Worm (Caenorhabditis elegans) whole organism, L2 larva: ENCODE data around the gene T28D6.5.

Experiments
- C34F6.9 ChIP-seq: fragments of 150-350 bp; optimal IDR thresholded peaks from 2 replicates; lab custom pipeline; 2014; ENCODE audit warnings: missing biosample characterization, missing genetic modification characterization
- F13H6.1 ChIP-seq: sonication (generic microtip); optimal IDR thresholded peaks from 2 replicates; lab custom pipeline; 2016; ENCODE audit warnings: missing genetic modification characterization, missing compliant biosample characterization
- Y55F3AM.14 ChIP-seq: fragments of 200-800 bp; sonication (Bioruptor generic); optimal IDR thresholded peaks from 2 replicates; lab custom pipeline; 2018; ENCODE audit warnings: mild to moderate bottlenecking, missing genetic modification characterization, missing compliant biosample characterization
- aly-2 ChIP-seq: fragments of 150-350 bp; optimal IDR thresholded peaks from 2 replicates; lab custom pipeline; 2014; ENCODE audit warnings: missing biosample characterization, missing genetic modification characterization
- ama-1 ChIP-seq: fragments of 150-350 bp; optimal IDR thresholded peaks from 2 replicates; lab custom pipeline; 2018; ENCODE audit warnings: inconsistent platforms
- blmp-1 ChIP-seq: sonication (generic microtip); optimal IDR thresholded peaks from 2 replicates; lab custom pipeline; 2017; ENCODE audit warnings: missing genetic modification characterization, mild to moderate bottlenecking, missing compliant biosample characterization, antibody characterized with exemption, moderate library complexity; ENCODE audit not compliant: insufficient read depth
- ceh-16 ChIP-seq: fragments of 150-350 bp; optimal IDR thresholded peaks from 2 replicates; lab custom pipeline; 2014; ENCODE audit warnings: missing biosample characterization, missing genetic modification characterization
- ceh-82 ChIP-seq: fragments of 150-350 bp; optimal IDR thresholded peaks from 2 replicates; lab custom pipeline; 2014; ENCODE audit warnings: missing biosample characterization, missing genetic modification characterization
- crh-2 ChIP-seq: sonication (generic microtip); optimal IDR thresholded peaks from 2 replicates; lab custom pipeline; 2017; ENCODE audit warnings: missing biosample characterization, missing genetic modification characterization
- dmd-4 ChIP-seq: sonication (generic microtip); optimal IDR thresholded peaks from 2 replicates; lab custom pipeline; 2017; ENCODE audit warnings: missing biosample characterization, missing genetic modification characterization
- elt-1 ChIP-seq: fragments of 150-350 bp; optimal IDR thresholded peaks from 2 replicates; lab custom pipeline; 2014; ENCODE audit warnings: missing biosample characterization, missing genetic modification characterization
- elt-3 ChIP-seq: sonication (generic microtip); optimal IDR thresholded peaks from 2 replicates; lab custom pipeline; 2017; ENCODE audit warnings: missing biosample characterization, missing genetic modification characterization
- fos-1 ChIP-seq: fragments of 150-350 bp; optimal IDR thresholded peaks from 2 replicates; lab custom pipeline; 2014; ENCODE audit warnings: missing biosample characterization, missing genetic modification characterization
- gmeb-1 ChIP-seq: fragments of 150-350 bp; optimal IDR thresholded peaks from 2 replicates; lab custom pipeline; 2014; ENCODE audit warnings: missing biosample characterization, missing genetic modification characterization
- lin-13 ChIP-seq: fragments of 150-350 bp; optimal IDR thresholded peaks from 2 replicates; lab custom pipeline; 2014; ENCODE audit warnings: missing biosample characterization, missing genetic modification reagents, missing genetic modification characterization
- lin-39 ChIP-seq: fragments of 150-350 bp; optimal IDR thresholded peaks from 2 replicates; lab custom pipeline; 2014; ENCODE audit warnings: missing biosample characterization, missing genetic modification reagents, missing genetic modification characterization
- lsy-2 ChIP-seq, 2 experiments: fragments of 150-350 bp in 1 of 2; sonication (generic microtip) in 1 of 2; optimal IDR thresholded peaks; 2 replicates each; lab custom pipeline; 2014 to 2017; ENCODE audit warnings: missing biosample characterization in 2 of 2, missing genetic modification characterization in 2 of 2
- mbf-1 ChIP-seq: sonication (generic microtip); optimal IDR thresholded peaks from 2 replicates; lab custom pipeline; 2017; ENCODE audit warnings: missing biosample characterization, missing genetic modification characterization
- mdl-1 ChIP-seq, 2 experiments: fragments of 150-350 bp in 1 of 2; sonication (generic microtip) in 1 of 2; optimal IDR thresholded peaks; 2 replicates each; lab custom pipeline; 2017; ENCODE audit warnings: missing biosample characterization in 2 of 2, missing genetic modification characterization in 2 of 2
- nhr-10 ChIP-seq: sonication (generic microtip); optimal IDR thresholded peaks from 2 replicates; lab custom pipeline; 2017; ENCODE audit warnings: missing biosample characterization, missing genetic modification characterization
- nhr-11 ChIP-seq: fragments of 150-350 bp; optimal IDR thresholded peaks from 2 replicates; lab custom pipeline; 2014; ENCODE audit warnings: missing biosample characterization, missing genetic modification characterization
- nhr-12 ChIP-seq: fragments of 150-350 bp; optimal IDR thresholded peaks from 2 replicates; lab custom pipeline; 2014; ENCODE audit warnings: missing biosample characterization, missing genetic modification characterization
- nhr-129 ChIP-seq: fragments of 150-350 bp; optimal IDR thresholded peaks from 2 replicates; lab custom pipeline; 2014; ENCODE audit warnings: missing biosample characterization, missing genetic modification characterization
- nhr-21 ChIP-seq: fragments of 150-350 bp; optimal IDR thresholded peaks from 2 replicates; lab custom pipeline; 2014; ENCODE audit warnings: missing biosample characterization, missing genetic modification characterization
- nhr-23 ChIP-seq: fragments of 150-350 bp; optimal IDR thresholded peaks from 2 replicates; lab custom pipeline; 2014; ENCODE audit warnings: missing biosample characterization, missing genetic modification reagents, missing genetic modification characterization
- nhr-237 ChIP-seq: fragments of 150-350 bp; optimal IDR thresholded peaks from 2 replicates; lab custom pipeline; 2014; ENCODE audit warnings: missing biosample characterization, missing genetic modification characterization
- nhr-25 ChIP-seq: fragments of 150-350 bp; sonication (generic microtip); optimal IDR thresholded peaks from 3 replicates; lab custom pipeline; 2014; ENCODE audit warnings: missing biosample characterization, missing genetic modification characterization
- nhr-6 ChIP-seq: fragments of 150-350 bp; optimal IDR thresholded peaks from 2 replicates; lab custom pipeline; 2014; ENCODE audit warnings: missing biosample characterization, missing genetic modification characterization
- nhr-77 ChIP-seq: fragments of 150-350 bp; optimal IDR thresholded peaks from 2 replicates; lab custom pipeline; 2014; ENCODE audit warnings: missing biosample characterization, missing genetic modification characterization
- peb-1 ChIP-seq: fragments of 150-350 bp; optimal IDR thresholded peaks from 2 replicates; lab custom pipeline; 2014; ENCODE audit warnings: missing biosample characterization, missing genetic modification characterization
- sem-4 ChIP-seq: fragments of 150-350 bp; optimal IDR thresholded peaks from 2 replicates; lab custom pipeline; 2014; ENCODE audit warnings: missing biosample characterization, missing genetic modification reagents, missing genetic modification characterization
- skn-1 ChIP-seq: sonication (generic microtip); optimal IDR thresholded peaks from 2 replicates; lab custom pipeline; 2017; ENCODE audit warnings: missing biosample characterization, missing genetic modification characterization
- sma-3 ChIP-seq: sonication (generic microtip); optimal IDR thresholded peaks from 2 replicates; lab custom pipeline; 2016; ENCODE audit warnings: missing genetic modification reagents, missing genetic modification characterization, missing compliant biosample characterization
- sma-9 ChIP-seq, 2 experiments: fragments of 150-350 bp in 1 of 2; sonication (generic microtip) in 1 of 2; optimal IDR thresholded peaks; 2 replicates each; lab custom pipeline; 2014 to 2016; ENCODE audit warnings: missing genetic modification characterization in 2 of 2, mild to moderate bottlenecking in 1 of 2, missing biosample characterization in 1 of 2, missing compliant biosample characterization in 1 of 2, missing genetic modification reagents in 1 of 2, moderate library complexity in 1 of 2
- snpc-4 ChIP-seq: fragments of 150-350 bp; optimal IDR thresholded peaks from 2 replicates; lab custom pipeline; 2014; ENCODE audit warnings: missing biosample characterization, missing genetic modification characterization
- unc-39 ChIP-seq: fragments of 150-350 bp; optimal IDR thresholded peaks from 2 replicates; lab custom pipeline; 2014; ENCODE audit warnings: missing biosample characterization, missing genetic modification characterization
- unc-55 ChIP-seq: fragments of 150-350 bp; sonication (generic microtip); optimal IDR thresholded peaks from 3 replicates; lab custom pipeline; 2014; ENCODE audit warnings: missing biosample characterization, missing genetic modification reagents, missing genetic modification characterization
- unc-62 ChIP-seq: fragments of 150-350 bp; optimal IDR thresholded peaks from 2 replicates; lab custom pipeline; 2014; ENCODE audit warnings: missing biosample characterization, missing genetic modification reagents, missing genetic modification characterization
- zag-1 ChIP-seq: fragments of 150-350 bp; optimal IDR thresholded peaks from 2 replicates; lab custom pipeline; 2014; ENCODE audit warnings: missing biosample characterization, missing genetic modification characterization
- ztf-1 ChIP-seq: fragments of 200-800 bp; sonication (Bioruptor generic); conservative IDR thresholded peaks from 2 replicates; pipeline ENCODE4 v1.3.6; 2022; ENCODE audit warnings: missing genetic modification characterization, missing compliant biosample characterization
- ztf-11 ChIP-seq: sonication (generic microtip); optimal IDR thresholded peaks from 2 replicates; lab custom pipeline; 2017; ENCODE audit warnings: missing biosample characterization, missing genetic modification characterization
- ztf-4 ChIP-seq: fragments of 150-350 bp; optimal IDR thresholded peaks from 2 replicates; lab custom pipeline; 2014; ENCODE audit warnings: missing biosample characterization, missing genetic modification characterization

Gene T28D6.5

ce11 chrIII:11360156-11360555 is 26.7 kb downstream of the T28D6.5 start, which contains the start of gene T28D6.4:
Gene T28D6.4, plus strand, starts transcription at chrIII:11360456.
- TF ChIP-seq nhr-10 (tag; lab: Kevin White, UChicago), result no peak
- TF ChIP-seq elt-1 (tag; lab: Kevin White, UChicago), result no peak

DNA sequence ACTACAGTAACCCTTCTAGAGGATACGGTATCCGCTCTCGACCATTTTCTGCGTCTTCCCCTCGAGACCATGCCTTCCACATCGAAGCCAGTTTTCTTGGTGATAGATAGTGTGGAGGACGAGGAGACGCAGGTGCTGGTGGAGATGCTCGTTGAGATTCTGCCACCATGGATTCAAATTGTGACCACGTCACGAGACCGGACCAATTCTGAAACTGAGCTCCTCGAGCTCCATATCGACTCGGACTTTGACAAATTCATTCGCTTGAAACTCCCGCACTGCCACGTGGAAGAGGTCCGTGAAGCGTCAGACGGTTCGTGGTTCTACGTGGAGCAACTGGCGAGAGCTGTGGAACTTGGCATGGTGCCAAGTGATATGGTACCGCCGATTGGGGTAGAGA is 27.9 kb downstream of the T28D6.5 start:
- TF ChIP-seq ztf-11 (tag; lab: Kevin White, UChicago), result no peak
- TF ChIP-seq aly-2 (tag; lab: Kevin White, UChicago), result no peak
- no peak for TF ChIP-seq sma-3
- no peak for TF ChIP-seq lin-13 (GFP tag; lab: Kevin White, UChicago)
- no peak for TF ChIP-seq elt-3 (tag; lab: Kevin White, UChicago)
- TF ChIP-seq peb-1 (tag; lab: Kevin White, UChicago), result no peak
- TF ChIP-seq lsy-2 (tag; optimal IDR thresholded peaks at IDR 0.05; lab: Kevin White, UChicago), result no peak
- TF ChIP-seq fos-1, result no peak
- no peak for TF ChIP-seq nhr-77
- TF ChIP-seq, all 48 proteins: peak for 0

- TF ChIP-seq blmp-1 (no peak), nhr-11 (tag; lab: Kevin White, UChicago) (no peak), ztf-4 (tag; lab: Kevin White, UChicago) (no peak), unc-39 (tag; lab: Kevin White, UChicago) (no peak)
- TF ChIP-seq, all 48 proteins: peak for 0
Observed at ce11 chrIII:11362915-11363314, 29.4 kb downstream of the T28D6.5 start.

ce11 chrIII:11366467-11366866 is 33.0 kb downstream of the T28D6.5 start, which contains the start of gene T28D6.3:
Gene T28D6.3, plus strand, starts transcription at chrIII:11366767.
- TF ChIP-seq fos-1 (no peak), elt-3 (tag; lab: Kevin White, UChicago) (no peak), sma-9 (GFP tag; optimal IDR thresholded peaks at IDR 0.05; lab: Kevin White, UChicago) (no peak), sma-9 (tag; optimal IDR thresholded peaks at IDR 0.05; lab: Kevin White, UChicago) (no peak), sem-4 (no peak), ztf-1 (GFP tag; lab: Robert Waterston, UW) (no peak), zag-1 (no peak), skn-1 (tag; lab: Kevin White, UChicago) (no peak), unc-55 (no peak), ceh-16 (tag; lab: Kevin White, UChicago) (no peak), nhr-6 (no peak)
- TF ChIP-seq, all 48 proteins: peak for 0

DNA sequence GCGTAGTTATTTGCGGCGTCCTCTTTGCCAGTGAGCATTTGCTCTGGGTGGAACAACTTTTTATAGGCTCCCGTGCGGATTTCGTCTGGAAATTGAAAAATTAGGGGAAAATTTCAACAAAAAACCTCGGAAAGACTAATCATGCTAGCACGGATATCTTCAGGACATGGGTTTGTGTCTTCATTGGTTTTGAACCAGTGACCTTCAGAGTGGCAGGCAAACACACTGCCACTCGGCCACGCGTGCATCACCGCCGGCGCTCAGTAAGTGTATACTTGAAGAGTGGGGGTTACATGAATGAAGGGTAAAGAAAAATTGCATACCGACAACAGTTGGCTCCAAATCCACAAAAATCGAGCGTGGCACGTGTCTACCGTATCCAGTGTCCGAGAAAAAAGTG is 37.8 kb downstream of the T28D6.5 start:
- TF ChIP-seq ztf-4 (tag; lab: Kevin White, UChicago) (no peak), sem-4 (no peak), nhr-77 (no peak), nhr-10 (tag; lab: Kevin White, UChicago) (no peak), C34F6.9 (peak; percentile 21), nhr-129 (tag; lab: Kevin White, UChicago) (peak; percentile 75), nhr-23 (tag; lab: Kevin White, UChicago) (no peak), mdl-1 (tag; optimal IDR thresholded peaks at IDR 0.05; lab: Kevin White, UChicago) (peak in 1 of 2 experiments; percentile 14), nhr-21 (tag; lab: Kevin White, UChicago) (no peak), sma-9 (GFP tag; optimal IDR thresholded peaks at IDR 0.05; lab: Kevin White, UChicago) (peak; percentile 56), sma-9 (tag; optimal IDR thresholded peaks at IDR 0.05; lab: Kevin White, UChicago) (no peak), lin-13 (GFP tag; lab: Kevin White, UChicago) (no peak), ztf-11 (tag; lab: Kevin White, UChicago) (no peak), mbf-1 (no peak), ztf-1 (GFP tag; lab: Robert Waterston, UW) (0 out of 2 replicates have a peak, but pooled peaks have one; percentile 64), nhr-237 (tag; lab: Kevin White, UChicago) (no peak), nhr-6 (no peak), peb-1 (tag; lab: Kevin White, UChicago) (no peak), nhr-25 (tag; lab: Kevin White, UChicago) (no peak), zag-1 (peak; percentile 20), Y55F3AM.14 (GFP tag; lab: Kevin White, UChicago) (peak; percentile 48), elt-1 (tag; lab: Kevin White, UChicago) (no peak), skn-1 (tag; lab: Kevin White, UChicago) (no peak), fos-1 (peak; percentile 21), ama-1 (lab: Kevin White, UChicago) (no peak), snpc-4 (tag; lab: Kevin White, UChicago) (peak; percentile 44), F13H6.1 (peak; percentile 41), unc-62 (GFP tag; lab: Kevin White, UChicago) (no peak), elt-3 (tag; lab: Kevin White, UChicago) (no peak), lsy-2 (tag; optimal IDR thresholded peaks at IDR 0.05; lab: Kevin White, UChicago) (peak in 1 of 2 experiments; percentile 34), crh-2 (tag; lab: Kevin White, UChicago) (peak; percentile 29), lin-39 (tag; lab: Kevin White, UChicago) (no peak), ceh-82 (tag; lab: Kevin White, UChicago) (no peak), nhr-12 (tag; lab: Kevin White, UChicago) (no peak), dmd-4 (tag; lab: Kevin White, UChicago) (no peak), gmeb-1 (tag; lab: Kevin White, UChicago) (peak; percentile 4), sma-3 (peak; percentile 50), blmp-1 (no peak), nhr-11 (tag; lab: Kevin White, UChicago) (no peak), aly-2 (tag; lab: Kevin White, UChicago) (no peak), ceh-16 (tag; lab: Kevin White, UChicago) (no peak)
